Worm (Caenorhabditis elegans) whole organism, young adult: Measurements from ENCODE around the gene T05H4.3.

Experiments used
- C17E4.6 ChIP-seq: fragments of 200-800 bp; sonication (Bioruptor generic); IDR thresholded peaks from 2 replicates; pipeline ENCODE4 v1.3.6; 2022; ENCODE audit warnings: missing genetic modification reagents, missing genetic modification characterization, missing compliant biosample characterization
- F23B12.7 ChIP-seq: sonication (generic microtip); optimal IDR thresholded peaks from 2 replicates; lab custom pipeline; 2017; ENCODE audit warnings: missing genetic modification characterization, mild to moderate bottlenecking, missing compliant biosample characterization, antibody characterized with exemption, moderate library complexity; ENCODE audit not compliant: insufficient read depth
- F39B2.1 ChIP-seq: fragments of 200-800 bp; sonication (Bioruptor generic); IDR thresholded peaks from 2 replicates; pipeline ENCODE4 v1.3.6; 2022; ENCODE audit warnings: missing genetic modification reagents, missing genetic modification characterization, missing compliant biosample characterization
- F49E8.2 ChIP-seq: sonication (generic microtip); optimal IDR thresholded peaks from 3 replicates; lab custom pipeline; 2017; ENCODE audit warnings: missing genetic modification characterization, mild to moderate bottlenecking, missing compliant biosample characterization, antibody characterized with exemption, moderate library complexity; ENCODE audit not compliant: insufficient read depth
- F55B11.4 ChIP-seq: sonication (generic microtip); optimal IDR thresholded peaks from 2 replicates; lab custom pipeline; 2016; ENCODE audit warnings: missing compliant biosample characterization, missing genetic modification characterization, borderline replicate concordance; ENCODE audit not compliant: insufficient read depth
- F57C9.4 ChIP-seq: sonication (generic microtip); optimal IDR thresholded peaks from 2 replicates; lab custom pipeline; 2017; ENCODE audit warnings: mild to moderate bottlenecking, missing genetic modification characterization, missing compliant biosample characterization
- K11D2.4 ChIP-seq: fragments of 200-800 bp; sonication (Bioruptor generic); IDR thresholded peaks from 2 replicates; pipeline ENCODE4 v1.3.6; 2022; ENCODE audit warnings: missing genetic modification reagents, missing genetic modification characterization, missing compliant biosample characterization
- K12H6.12 ChIP-seq: fragments of 200-800 bp; sonication (Bioruptor generic); optimal IDR thresholded peaks from 2 replicates; lab custom pipeline; 2018; ENCODE audit warnings: mild to moderate bottlenecking, missing genetic modification characterization, missing compliant biosample characterization
- T07F8.4 ChIP-seq: sonication (generic microtip); optimal IDR thresholded peaks from 2 replicates; lab custom pipeline; 2016; ENCODE audit warnings: mild to moderate bottlenecking, missing genetic modification characterization, moderate library complexity, missing compliant biosample characterization
- T26A5.8 ChIP-seq: sonication (generic microtip); optimal IDR thresholded peaks from 2 replicates; lab custom pipeline; 2016; ENCODE audit warnings: missing genetic modification characterization, missing compliant biosample characterization
- Y53G8AR.9 ChIP-seq: fragments of 200-800 bp; sonication (Bioruptor generic); conservative IDR thresholded peaks from 2 replicates; pipeline ENCODE4 v1.3.6; 2022; ENCODE audit warnings: missing genetic modification reagents, missing genetic modification characterization, missing compliant biosample characterization
- Y67H2A.10 ChIP-seq: fragments of 200-800 bp; sonication (Bioruptor generic); conservative IDR thresholded peaks from 2 replicates; pipeline ENCODE4 v1.3.6; 2022; ENCODE audit warnings: missing genetic modification reagents, missing genetic modification characterization, missing compliant biosample characterization
- Y79H2A.3 ChIP-seq: fragments of 200-800 bp; sonication (Bioruptor generic); conservative IDR thresholded peaks from 2 replicates; pipeline ENCODE4 v1.3.6; 2022; ENCODE audit warnings: missing genetic modification reagents, missing genetic modification characterization, missing compliant biosample characterization
- aptf-2 ChIP-seq: fragments of 200-800 bp; sonication (Bioruptor generic); conservative IDR thresholded peaks from 2 replicates; pipeline ENCODE4 v1.3.6; 2022; ENCODE audit warnings: missing genetic modification reagents, missing genetic modification characterization, missing compliant biosample characterization
- aptf-3 ChIP-seq: fragments of 200-800 bp; sonication (Bioruptor generic); IDR thresholded peaks from 2 replicates; pipeline ENCODE4 v1.3.6; 2022; ENCODE audit warnings: missing genetic modification characterization, missing compliant biosample characterization
- athp-1 ChIP-seq: sonication (generic microtip); optimal IDR thresholded peaks from 2 replicates; lab custom pipeline; 2017; ENCODE audit warnings: mild to moderate bottlenecking, missing genetic modification characterization, missing compliant biosample characterization
- attf-5 ChIP-seq: fragments of 200-800 bp; sonication (Bioruptor generic); optimal IDR thresholded peaks from 2 replicates; lab custom pipeline; 2018; ENCODE audit warnings: mild to moderate bottlenecking, missing genetic modification characterization, missing compliant biosample characterization
- bed-2 ChIP-seq: fragments of 200-800 bp; sonication (Bioruptor generic); IDR thresholded peaks from 2 replicates; pipeline ENCODE4 v1.3.6; 2022; ENCODE audit warnings: missing genetic modification reagents, missing genetic modification characterization, missing compliant biosample characterization
- ccch-3 ChIP-seq: fragments of 200-800 bp; sonication (Bioruptor generic); optimal IDR thresholded peaks from 2 replicates; lab custom pipeline; 2018; ENCODE audit warnings: mild to moderate bottlenecking, missing genetic modification characterization, missing compliant biosample characterization
- cebp-2 ChIP-seq: fragments of 200-800 bp; sonication (Bioruptor generic); IDR thresholded peaks from 2 replicates; pipeline ENCODE4 v1.3.6; 2022; ENCODE audit warnings: missing genetic modification characterization, missing compliant biosample characterization
- ceh-27 ChIP-seq: fragments of 200-800 bp; sonication (Bioruptor generic); optimal IDR thresholded peaks from 2 replicates; lab custom pipeline; 2018; ENCODE audit warnings: mild to moderate bottlenecking, missing genetic modification characterization, moderate library complexity, missing compliant biosample characterization
- ceh-40 ChIP-seq: fragments of 200-800 bp; sonication (Bioruptor generic); IDR thresholded peaks from 2 replicates; pipeline ENCODE4 v1.3.6; 2022; ENCODE audit warnings: missing genetic modification characterization, missing compliant biosample characterization
- ceh-79 ChIP-seq: sonication (generic microtip); optimal IDR thresholded peaks from 2 replicates; lab custom pipeline; 2017; ENCODE audit warnings: mild to moderate bottlenecking, missing genetic modification characterization, missing compliant biosample characterization
- die-1 ChIP-seq: sonication (generic microtip); optimal IDR thresholded peaks from 2 replicates; lab custom pipeline; 2016; ENCODE audit warnings: missing genotype, mild to moderate bottlenecking, missing genetic modification characterization, missing compliant biosample characterization
- dpff-1 ChIP-seq: sonication (generic microtip); optimal IDR thresholded peaks from 2 replicates; lab custom pipeline; 2017; ENCODE audit warnings: mild to moderate bottlenecking, missing genetic modification characterization, missing compliant biosample characterization
- efl-1 ChIP-seq: fragments of 150-350 bp; optimal IDR thresholded peaks from 2 replicates; lab custom pipeline; 2014; ENCODE audit warnings: missing biosample characterization, missing genetic modification reagents, missing genetic modification characterization
- egl-44 ChIP-seq: fragments of 200-800 bp; sonication (Bioruptor generic); IDR thresholded peaks from 2 replicates; pipeline ENCODE4 v1.3.6; 2022; ENCODE audit warnings: missing genetic modification reagents, missing genetic modification characterization, missing compliant biosample characterization
- ets-4 ChIP-seq: fragments of 200-800 bp; sonication (Bioruptor generic); optimal IDR thresholded peaks from 2 replicates; lab custom pipeline; 2018; ENCODE audit warnings: mild to moderate bottlenecking, missing genetic modification characterization, missing compliant biosample characterization
- fkh-3 ChIP-seq: sonication (generic microtip); optimal IDR thresholded peaks from 2 replicates; lab custom pipeline; 2016; ENCODE audit warnings: mild to moderate bottlenecking, missing genetic modification characterization, missing compliant biosample characterization
- hrde-1 ChIP-seq: sonication (generic microtip); optimal IDR thresholded peaks from 2 replicates; lab custom pipeline; 2016; ENCODE audit warnings: missing genetic modification characterization, mild to moderate bottlenecking, missing compliant biosample characterization, moderate library complexity, missing genotype, missing genetic modification reagents, borderline replicate concordance
- let-526 ChIP-seq: fragments of 200-800 bp; sonication (Bioruptor generic); IDR thresholded peaks from 2 replicates; pipeline ENCODE4 v1.3.6; 2022; ENCODE audit warnings: missing genetic modification reagents, missing genetic modification characterization, missing compliant biosample characterization
- lin-54 ChIP-seq: fragments of 200-800 bp; sonication (Bioruptor generic); optimal IDR thresholded peaks from 2 replicates; lab custom pipeline; 2018; ENCODE audit warnings: mild to moderate bottlenecking, missing genetic modification characterization, missing compliant biosample characterization
- lir-1 ChIP-seq: fragments of 200-800 bp; sonication (Bioruptor generic); conservative IDR thresholded peaks from 2 replicates; pipeline ENCODE4 v1.3.6; 2022; ENCODE audit warnings: missing genetic modification reagents, missing genetic modification characterization, missing compliant biosample characterization
- madf-6 ChIP-seq: fragments of 200-800 bp; sonication (Bioruptor generic); IDR thresholded peaks from 2 replicates; pipeline ENCODE4 v1.3.6; 2022; ENCODE audit warnings: missing genetic modification reagents, missing genetic modification characterization, missing compliant biosample characterization
- mel-28 ChIP-seq: sonication (generic microtip); optimal IDR thresholded peaks from 2 replicates; lab custom pipeline; 2016; ENCODE audit warnings: borderline replicate concordance, mild to moderate bottlenecking, missing genetic modification characterization, missing compliant biosample characterization
- nfyb-1 ChIP-seq: fragments of 200-800 bp; sonication (Bioruptor generic); IDR thresholded peaks from 2 replicates; pipeline ENCODE4 v1.3.6; 2022; ENCODE audit warnings: missing genetic modification reagents, missing genetic modification characterization, missing compliant biosample characterization
- nhr-80 ChIP-seq: sonication (generic microtip); optimal IDR thresholded peaks from 2 replicates; lab custom pipeline; 2016; ENCODE audit warnings: missing genetic modification characterization, missing compliant biosample characterization
- pbrm-1 ChIP-seq: fragments of 200-800 bp; sonication (Bioruptor generic); IDR thresholded peaks from 2 replicates; pipeline ENCODE4 v1.3.6; 2022; ENCODE audit warnings: missing genetic modification reagents, missing genetic modification characterization, missing compliant biosample characterization
- pha-4 ChIP-seq: fragments of 150-350 bp; sonication (generic microtip); optimal IDR thresholded peaks from 2 replicates; lab custom pipeline; 2014; ENCODE audit warnings: missing biosample characterization, missing genetic modification reagents, missing genetic modification characterization
- rcor-1 ChIP-seq: fragments of 200-800 bp; sonication (Bioruptor generic); IDR thresholded peaks from 2 replicates; pipeline ENCODE4 v1.3.6; 2022; ENCODE audit warnings: missing genetic modification reagents, missing genetic modification characterization, missing compliant biosample characterization
- rpc-1 ChIP-seq, 2 experiments: fragments of 150-350 bp in 1 of 2; sonication (generic microtip) in 1 of 2; optimal IDR thresholded peaks; 2 replicates each; lab custom pipeline; 2014 to 2018; ENCODE audit warnings: missing biosample characterization in 1 of 2, missing genetic modification characterization in 1 of 2, missing genetic modification reagents in 1 of 2, missing genotype in 1 of 2
- sdz-38 ChIP-seq: sonication (generic microtip); optimal IDR thresholded peaks from 2 replicates; lab custom pipeline; 2016; ENCODE audit warnings: missing genotype, missing genetic modification characterization, missing compliant biosample characterization
- sea-2 ChIP-seq: fragments of 200-800 bp; sonication (Bioruptor generic); IDR thresholded peaks from 2 replicates; pipeline ENCODE4 v1.3.6; 2022; ENCODE audit warnings: missing genetic modification characterization, missing compliant biosample characterization
- snpc-1.1 ChIP-seq: sonication (generic microtip); optimal IDR thresholded peaks from 2 replicates; lab custom pipeline; 2017; ENCODE audit warnings: missing genetic modification characterization, mild to moderate bottlenecking, missing compliant biosample characterization, antibody characterized with exemption, moderate library complexity, missing genotype, missing genetic modification reagents; ENCODE audit not compliant: insufficient read depth
- ztf-22 ChIP-seq: fragments of 200-800 bp; sonication (Bioruptor generic); optimal IDR thresholded peaks from 2 replicates; lab custom pipeline; 2018; ENCODE audit warnings: mild to moderate bottlenecking, missing genetic modification characterization, moderate library complexity, missing compliant biosample characterization
- ztf-26 ChIP-seq: sonication (generic microtip); optimal IDR thresholded peaks from 2 replicates; lab custom pipeline; 2017; ENCODE audit warnings: missing genetic modification characterization, missing compliant biosample characterization
- ztf-28 ChIP-seq: fragments of 200-800 bp; sonication (Bioruptor generic); IDR thresholded peaks from 2 replicates; pipeline ENCODE4 v1.3.6; 2022; ENCODE audit warnings: missing genetic modification reagents, missing genetic modification characterization, missing compliant biosample characterization
- ztf-3 ChIP-seq: fragments of 200-800 bp; sonication (Bioruptor generic); optimal IDR thresholded peaks from 2 replicates; lab custom pipeline; 2018; ENCODE audit warnings: mild to moderate bottlenecking, missing genetic modification characterization, missing compliant biosample characterization
- ztf-6 ChIP-seq: fragments of 200-800 bp; sonication (Bioruptor generic); IDR thresholded peaks from 2 replicates; pipeline ENCODE4 v1.3.6; 2022; ENCODE audit warnings: missing genetic modification reagents, missing genetic modification characterization, missing compliant biosample characterization

T05H4.3 gene

DNA sequence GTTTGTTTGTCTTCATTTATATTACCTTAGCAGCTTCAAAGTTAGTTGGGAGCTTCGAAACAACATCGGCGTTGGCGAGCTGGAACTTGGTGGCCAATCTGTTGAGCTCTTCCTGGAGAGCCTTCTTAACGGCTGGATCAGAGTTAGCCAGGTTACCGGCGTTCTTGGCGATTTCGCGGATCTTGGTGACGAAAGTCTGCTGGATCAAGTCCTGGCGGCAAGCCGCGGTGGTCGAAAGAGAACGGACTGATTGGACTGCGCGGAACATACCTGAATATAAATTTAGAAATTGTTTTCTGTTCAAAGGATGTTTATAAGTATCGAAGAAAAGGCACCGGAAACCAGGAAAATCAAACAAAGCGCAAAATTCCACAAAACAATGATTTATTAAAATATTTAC lies 15.3 kb upstream of the T05H4.3 start, which contains the start of gene atp-4 (continued):
- TF ChIP-seq F49E8.2: no peak
- no peak for TF ChIP-seq egl-44
- TF ChIP-seq pha-4 (tag; lab: Kevin White, UChicago): no peak
- TF ChIP-seq aptf-3: no peak
- TF ChIP-seq bed-2 (GFP tag; lab: Robert Waterston, UW): no peak
- no peak for TF ChIP-seq ceh-27 (GFP tag; lab: Kevin White, UChicago)
- TF ChIP-seq ztf-6 (GFP tag; lab: Robert Waterston, UW): no peak
- no peak for TF ChIP-seq fkh-3 (tag; lab: Kevin White, UChicago)
- TF ChIP-seq rcor-1 (GFP tag; lab: Robert Waterston, UW): no peak
- no peak for TF ChIP-seq ztf-22 (GFP tag; lab: Kevin White, UChicago)
- TF ChIP-seq ztf-28: no peak
- no peak for TF ChIP-seq attf-5 (GFP tag; lab: Kevin White, UChicago)
- TF ChIP-seq C17E4.6 (GFP tag; lab: Robert Waterston, UW): no peak
- TF ChIP-seq pbrm-1 (GFP tag; lab: Robert Waterston, UW): no peak
- no peak for TF ChIP-seq lir-1
- no peak for TF ChIP-seq F39B2.1 (GFP tag; lab: Robert Waterston, UW)
- TF ChIP-seq Y79H2A.3 (GFP tag; lab: Robert Waterston, UW): no peak
- no peak for TF ChIP-seq ceh-79 (tag; lab: Kevin White, UChicago)
- no peak for TF ChIP-seq rpc-1 (optimal IDR thresholded peaks at IDR 0.05; lab: Kevin White, UChicago)
- TF ChIP-seq rpc-1 (tag; optimal IDR thresholded peaks at IDR 0.05; lab: Kevin White, UChicago): no peak
- TF ChIP-seq nhr-80 (tag; lab: Kevin White, UChicago): no peak
- no peak for TF ChIP-seq ztf-26 (tag; lab: Kevin White, UChicago)
- TF ChIP-seq sea-2: no peak
- TF ChIP-seq T26A5.8: no peak
- TF ChIP-seq F23B12.7 (tag; lab: Kevin White, UChicago): no peak
- TF ChIP-seq Y67H2A.10: no peak
- no peak for TF ChIP-seq K11D2.4
- no peak for TF ChIP-seq dpff-1 (tag; lab: Kevin White, UChicago)
- no peak for TF ChIP-seq ccch-3 (GFP tag; lab: Kevin White, UChicago)
- TF ChIP-seq die-1 (tag; lab: Kevin White, UChicago): no peak
- no peak for TF ChIP-seq sdz-38
- no peak for TF ChIP-seq ets-4 (GFP tag; lab: Kevin White, UChicago)
- peak; percentile 12; the same call in 1 of the 2 replicates for TF ChIP-seq nfyb-1 (GFP tag; lab: Robert Waterston, UW)
- TF ChIP-seq let-526 (GFP tag; lab: Robert Waterston, UW): no peak
- TF ChIP-seq F55B11.4 (tag; lab: Kevin White, UChicago): no peak
- TF ChIP-seq athp-1 (tag; lab: Kevin White, UChicago): no peak
- no peak for TF ChIP-seq hrde-1 (tag; lab: Kevin White, UChicago)
- no peak for TF ChIP-seq mel-28
- TF ChIP-seq madf-6 (GFP tag; lab: Robert Waterston, UW): peak; percentile 48; the same call in 1 of the 2 replicates
- TF ChIP-seq aptf-2 (GFP tag; lab: Robert Waterston, UW): no peak
- TF ChIP-seq lin-54: no peak
- no peak for TF ChIP-seq cebp-2 (GFP tag; lab: Robert Waterston, UW)
- no peak for TF ChIP-seq K12H6.12
- TF ChIP-seq T07F8.4: no peak
- TF ChIP-seq ztf-3 (GFP tag; lab: Kevin White, UChicago): no peak
- no peak for TF ChIP-seq F57C9.4 (tag; lab: Kevin White, UChicago)
- 0 out of 2 replicates have a peak, but pooled peaks have one; percentile 50 for TF ChIP-seq Y53G8AR.9 (GFP tag; lab: Robert Waterston, UW)
- no peak for TF ChIP-seq snpc-1.1 (tag; lab: Kevin White, UChicago)
- TF ChIP-seq ceh-40 (GFP tag; lab: Robert Waterston, UW): no peak
- TF ChIP-seq efl-1 (GFP tag; lab: Kevin White, UChicago): no peak
